Fruit fly (Drosophila melanogaster): ENCODE results near the gene SF1.

Gene SF1

dm6 chr3R:17539789-17540496 lies at the start of gene SF1 (continued):
- no peak for TF ChIP-seq Bgb (GFP tag; IDR thresholded peaks at IDR 0.05; ENCODE audit: partially characterized antibody)
- peak; percentile 48 for TF ChIP-seq mam (GFP tag; optimal IDR thresholded peaks at IDR 0.05)
- TF ChIP-seq CG15011 (GFP tag; optimal IDR thresholded peaks at IDR 0.05), result no peak
- TF ChIP-seq C15 (GFP tag; IDR thresholded peaks at IDR 0.05), result no peak
- no peak for TF ChIP-seq CG17568 (GFP tag; optimal IDR thresholded peaks at IDR 0.05)
- peak; percentile 41 for TF ChIP-seq Meics (GFP tag; optimal IDR thresholded peaks at IDR 0.05)
- no peak for TF ChIP-seq Scr (GFP tag; IDR thresholded peaks at IDR 0.05; ENCODE audit: partially characterized antibody)
- no peak for TF ChIP-seq ttk (GFP tag; IDR thresholded peaks at IDR 0.05)
- no peak for TF ChIP-seq maf-S (GFP tag; optimal IDR thresholded peaks at IDR 0.05)
- TF ChIP-seq ase (GFP tag; IDR thresholded peaks at IDR 0.05), result no peak
- no peak for TF ChIP-seq sens (GFP tag)
- TF ChIP-seq Rfx (GFP tag; IDR thresholded peaks at IDR 0.05), result peak; percentile 60; the same call in 1 of the 2 replicates
- TF ChIP-seq toy (GFP tag; IDR thresholded peaks at IDR 0.05), result no peak
- no peak for TF ChIP-seq insv (GFP tag; optimal IDR thresholded peaks at IDR 0.05)
- peak; percentile 50 for TF ChIP-seq bcd (GFP tag; optimal IDR thresholded peaks at IDR 0.05)
- TF ChIP-seq CG32772 (GFP tag; IDR thresholded peaks at IDR 0.05), result no peak
- peak; percentile 3 for TF ChIP-seq Lhr (GFP tag; optimal IDR thresholded peaks at IDR 0.05)
- no peak for TF ChIP-seq CG2678 (tag; optimal IDR thresholded peaks at IDR 0.05)
- no peak for TF ChIP-seq vfl (GFP tag; optimal IDR thresholded peaks at IDR 0.05)
- TF ChIP-seq Spps (tag; optimal IDR thresholded peaks at IDR 0.05), result no peak
- no peak for TF ChIP-seq amos (GFP tag; IDR thresholded peaks at IDR 0.05; ENCODE audit: partially characterized antibody)
- no peak for TF ChIP-seq repo (GFP tag; optimal IDR thresholded peaks at IDR 0.05)
- TF ChIP-seq stwl (tag; optimal IDR thresholded peaks at IDR 0.05), result peak; percentile 5
- TF ChIP-seq H15 (GFP tag; IDR thresholded peaks at IDR 0.05), result no peak
- no peak for TF ChIP-seq kni (GFP tag; optimal IDR thresholded peaks at IDR 0.05)
- no peak for TF ChIP-seq aop (GFP tag; IDR thresholded peaks at IDR 0.05)
- peak; percentile 85 for TF ChIP-seq dm (GFP tag; optimal IDR thresholded peaks at IDR 0.05)
- TF ChIP-seq ems (GFP tag; optimal IDR thresholded peaks at IDR 0.05), result no peak
- peak; percentile 30 for TF ChIP-seq CG9609 (GFP tag; optimal IDR thresholded peaks at IDR 0.05)
- no peak for TF ChIP-seq CG17829 (tag; optimal IDR thresholded peaks at IDR 0.05)
- no peak for TF ChIP-seq Neu2 (GFP tag; optimal IDR thresholded peaks at IDR 0.05; ENCODE audit: borderline replicate concordance)
- no peak for TF ChIP-seq fd64A (GFP tag; optimal IDR thresholded peaks at IDR 0.05)
- peak; percentile 35 for TF ChIP-seq HHEX (GFP tag; optimal IDR thresholded peaks at IDR 0.05)
- no peak for TF ChIP-seq sob (GFP tag; IDR thresholded peaks at IDR 0.05)
- TF ChIP-seq HmgZ (tag; optimal IDR thresholded peaks at IDR 0.05), result no peak
- TF ChIP-seq CG1602 (GFP tag; optimal IDR thresholded peaks at IDR 0.05), result peak; percentile 30
- TF ChIP-seq Dll (GFP tag; IDR thresholded peaks at IDR 0.05; ENCODE audit: partially characterized antibody), result no peak
- TF ChIP-seq Mad (GFP tag; optimal IDR thresholded peaks at IDR 0.05), result peak; percentile 44
- peak; percentile 27 for TF ChIP-seq CG10209 (GFP tag; optimal IDR thresholded peaks at IDR 0.05)
- TF ChIP-seq CG2712 (tag; optimal IDR thresholded peaks at IDR 0.05), result peak; percentile 36
- TF ChIP-seq CG9215 (GFP tag; IDR thresholded peaks at IDR 0.05), result peak; percentile 38; the same call in 1 of the 2 replicates
- TF ChIP-seq CG6654 (GFP tag; optimal IDR thresholded peaks at IDR 0.05), result no peak
- TF ChIP-seq CG3407 (GFP tag; optimal IDR thresholded peaks at IDR 0.05), result no peak
- TF ChIP-seq CG1233 (GFP tag; optimal IDR thresholded peaks at IDR 0.05), result peak; percentile 42
- no peak for TF ChIP-seq CG5245 (GFP tag; optimal IDR thresholded peaks at IDR 0.05)
- TF ChIP-seq slp2 (GFP tag; optimal IDR thresholded peaks at IDR 0.05), result peak; percentile 16
- peak; percentile 5; the same call in 1 of the 2 replicates for TF ChIP-seq CG6272 (GFP tag; IDR thresholded peaks at IDR 0.05)
- no peak for TF ChIP-seq croc (GFP tag; conservative IDR thresholded peaks at IDR 0.05)
- no peak for TF ChIP-seq ato (GFP tag; IDR thresholded peaks at IDR 0.05; ENCODE audit: partially characterized antibody)
- TF ChIP-seq HLH3B (GFP tag; IDR thresholded peaks at IDR 0.05), result no peak
